Fruit fly (Drosophila melanogaster): ENCODE data around the gene Parg.

dm6 chrX:3687837-3688375, 16.6 kb upstream of the Parg start:
- no peak for TF ChIP-seq insv (optimal IDR thresholded peaks at IDR 0.05)
- TF ChIP-seq Myc (optimal IDR thresholded peaks at IDR 0.05), result no peak
- TF ChIP-seq Sin3A (optimal IDR thresholded peaks at IDR 0.05), result no peak
